Fruit fly (Drosophila melanogaster) whole organism: ENCODE measurements around the gene IntS2.

ENCODE experiments used
- CG8478 ChIP-seq: fragments of >200 bp; optimal IDR thresholded peaks from 2 replicates; lab custom pipeline; 2018; ENCODE audit warnings: inconsistent platforms
- Dll ChIP-seq: fragments of >200 bp; optimal IDR thresholded peaks from 2 replicates; lab custom pipeline; 2017
- psq ChIP-seq: fragments of >200 bp; optimal IDR thresholded peaks from 2 replicates; lab custom pipeline; 2017
- usp ChIP-seq: fragments of >200 bp; optimal IDR thresholded peaks from 2 replicates; lab custom pipeline; 2017; ENCODE audit warnings: missing biosample characterization, missing genetic modification characterization, mixed read lengths

- TF ChIP-seq usp (GFP tag; lab: Kevin White, UChicago) (no peak), CG8478 (lab: Kevin White, UChicago) (no peak), psq (lab: Kevin White, UChicago) (no peak), Dll (no peak)
These were observed 15.8 kb downstream of the IntS2 start for dm6 chrX:17640837-17641236.
